Worm (Caenorhabditis elegans) whole organism, early embryonic: ENCODE data around the gene C15F1.2.

Experiments used
- ama-1 ChIP-seq: fragments of 150-350 bp; optimal IDR thresholded peaks from 2 replicates; lab custom pipeline; 2014
- ceh-36 ChIP-seq: sonication (generic microtip); optimal IDR thresholded peaks from 2 replicates; lab custom pipeline; 2016; ENCODE audit warnings: missing genetic modification characterization, inconsistent platforms, missing compliant biosample characterization
- hnd-1 ChIP-seq: sonication (generic microtip); optimal IDR thresholded peaks from 2 replicates; lab custom pipeline; 2016; ENCODE audit warnings: missing genetic modification characterization, missing compliant biosample characterization
- tra-4 ChIP-seq: sonication (generic microtip); optimal IDR thresholded peaks from 2 replicates; lab custom pipeline; 2017; ENCODE audit warnings: missing genetic modification characterization, missing compliant biosample characterization

DNA sequence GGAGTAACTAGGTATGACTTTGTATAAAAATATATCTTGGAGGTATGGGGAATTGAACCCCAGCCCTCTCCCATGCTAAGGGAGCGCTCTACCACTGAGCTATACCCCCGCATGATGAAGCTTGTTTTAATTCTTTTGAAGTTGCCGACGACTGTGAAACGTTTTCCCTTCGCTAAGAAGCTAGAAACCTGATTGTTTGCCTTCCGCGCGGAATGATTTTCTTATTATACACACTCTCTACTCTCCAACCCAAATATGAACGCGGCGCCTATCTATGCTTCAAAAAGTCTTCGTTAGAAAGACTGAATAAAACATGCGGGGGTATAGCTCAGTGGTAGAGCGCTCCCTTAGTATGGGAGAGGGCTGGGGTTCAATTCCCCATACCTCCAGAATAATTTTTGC, 23.2 kb downstream of the C15F1.2 start:
- TF ChIP-seq ama-1 (lab: Kevin White, UChicago) (no peak), tra-4 (tag; lab: Kevin White, UChicago) (no peak), ceh-36 (tag; lab: Kevin White, UChicago) (no peak), hnd-1 (no peak)
